1 fruit fly cellular context compared by ENCODE assay signal in genomic region chr3L:9431848-9432623, dm6.
TF ChIP-seq lines count a peak whose summit lies in the region.

No protein-coding gene starts in this region.

TF ChIP-seq in whole organism, embryonic, 481 proteins besides CTCF, POLR2A, EP300 and RAD21 (continued from another document):
- TF ChIP-seq CrebB (tag; optimal IDR thresholded peaks at IDR 0.05; lab: Kevin White, UChicago) (no peak), NFAT (GFP tag; IDR thresholded peaks at IDR 0.05; lab: Robert Waterston, UW) (peak; percentile 35; the same call in 1 of the 2 replicates), CG17829 (tag; optimal IDR thresholded peaks at IDR 0.05; lab: Kevin White, UChicago) (no peak), CG2199 (GFP tag; IDR thresholded peaks at IDR 0.05; lab: Robert Waterston, UW) (peak; percentile 64; the same call in 2 of the 3 replicates), D19B (GFP tag; optimal IDR thresholded peaks at IDR 0.05; lab: Kevin White, UChicago) (peak; percentile 55), sr (GFP tag; IDR thresholded peaks at IDR 0.05; lab: Robert Waterston, UW) (peak; percentile 91), ara (GFP tag; IDR thresholded peaks at IDR 0.05; lab: Robert Waterston, UW) (0 out of 2 replicates have a peak, but pooled peaks have one; percentile 23), CG9817 (tag; optimal IDR thresholded peaks at IDR 0.05; lab: Kevin White, UChicago) (no peak), Chrac-16 (GFP tag; optimal IDR thresholded peaks at IDR 0.05; lab: Kevin White, UChicago) (no peak), run (tag; optimal IDR thresholded peaks at IDR 0.05; lab: Kevin White, UChicago) (no peak), CG11723 (GFP tag; optimal IDR thresholded peaks at IDR 0.05; lab: Kevin White, UChicago) (no peak), Ets65A (GFP tag; lab: Kevin White, UChicago) (no peak), Rfx (GFP tag; IDR thresholded peaks at IDR 0.05; lab: Robert Waterston, UW) (no peak), Med (GFP tag; lab: Kevin White, UChicago) (peak; percentile 59), Antp (GFP tag; optimal IDR thresholded peaks at IDR 0.05; lab: Kevin White, UChicago) (no peak), CG1832 (GFP tag; optimal IDR thresholded peaks at IDR 0.05; lab: Kevin White, UChicago) (no peak), D19A (tag; optimal IDR thresholded peaks at IDR 0.05; lab: Kevin White, UChicago) (peak; percentile 9), Ada2b (GFP tag; IDR thresholded peaks at IDR 0.05; lab: Robert Waterston, UW) (no peak), bab2 (GFP tag; optimal IDR thresholded peaks at IDR 0.05; lab: Kevin White, UChicago) (no peak), CG6813 (GFP tag; optimal IDR thresholded peaks at IDR 0.05; lab: Kevin White, UChicago) (no peak), CG12744 (GFP tag; optimal IDR thresholded peaks at IDR 0.05; lab: Kevin White, UChicago) (no peak), CG6854 (GFP tag; optimal IDR thresholded peaks at IDR 0.05; lab: Kevin White, UChicago) (no peak), az2 (GFP tag; optimal IDR thresholded peaks at IDR 0.05; lab: Kevin White, UChicago) (no peak), luna (GFP tag; optimal IDR thresholded peaks at IDR 0.05; lab: Kevin White, UChicago) (no peak), CG10959 (GFP tag; IDR thresholded peaks at IDR 0.05; lab: Robert Waterston, UW) (no peak), ac (GFP tag; optimal IDR thresholded peaks at IDR 0.05; lab: Kevin White, UChicago) (no peak), CG11247 (GFP tag; IDR thresholded peaks at IDR 0.05; lab: Robert Waterston, UW) (no peak), Pdp1 (GFP tag; optimal IDR thresholded peaks at IDR 0.05; lab: Kevin White, UChicago) (no peak), sd (tag; optimal IDR thresholded peaks at IDR 0.05; lab: Kevin White, UChicago) (peak; percentile 75), Dll (GFP tag; IDR thresholded peaks at IDR 0.05; lab: Robert Waterston, UW; ENCODE audit: partially characterized antibody) (no peak), pnt (GFP tag; optimal IDR thresholded peaks at IDR 0.05; lab: Kevin White, UChicago) (no peak), inv (GFP tag; IDR thresholded peaks at IDR 0.05; lab: Robert Waterston, UW; ENCODE audit: partially characterized antibody) (no peak), CG31224 (GFP tag; IDR thresholded peaks at IDR 0.05; lab: Robert Waterston, UW) (no peak), CG3163 (GFP tag; optimal IDR thresholded peaks at IDR 0.05; lab: Kevin White, UChicago) (no peak), Dip2 (GFP tag; IDR thresholded peaks at IDR 0.05; lab: Robert Waterston, UW) (no peak), CG33557 (GFP tag; optimal IDR thresholded peaks at IDR 0.05; lab: Kevin White, UChicago) (no peak), gcm2 (GFP tag; optimal IDR thresholded peaks at IDR 0.05; lab: Kevin White, UChicago) (no peak), CG10431 (GFP tag; optimal IDR thresholded peaks at IDR 0.05; lab: Kevin White, UChicago) (no peak), jumu (GFP tag; optimal IDR thresholded peaks at IDR 0.05; lab: Kevin White, UChicago) (no peak), CG42726 (GFP tag; IDR thresholded peaks at IDR 0.05; lab: Robert Waterston, UW; ENCODE audit: partially characterized antibody) (0 out of 2 replicates have a peak, but pooled peaks have one; percentile 21), insv (GFP tag; optimal IDR thresholded peaks at IDR 0.05; lab: Kevin White, UChicago) (no peak), CG14441 (GFP tag; IDR thresholded peaks at IDR 0.05; lab: Robert Waterston, UW) (no peak), CG11398 (GFP tag; optimal IDR thresholded peaks at IDR 0.05; lab: Kevin White, UChicago) (no peak), bsh (GFP tag; optimal IDR thresholded peaks at IDR 0.05; lab: Kevin White, UChicago) (no peak), kni (GFP tag; optimal IDR thresholded peaks at IDR 0.05; lab: Kevin White, UChicago) (no peak), chn (GFP tag; optimal IDR thresholded peaks at IDR 0.05; lab: Kevin White, UChicago) (no peak), Sin3A (optimal IDR thresholded peaks at IDR 0.05; lab: Kevin White, UChicago) (no peak), CG32767 (GFP tag; IDR thresholded peaks at IDR 0.05; lab: Robert Waterston, UW) (0 out of 2 replicates have a peak, but pooled peaks have one; percentile 13), CG43689 (GFP tag; IDR thresholded peaks at IDR 0.05; lab: Robert Waterston, UW) (no peak), gro (GFP tag; optimal IDR thresholded peaks at IDR 0.05; lab: Kevin White, UChicago) (no peak), odd (GFP tag; optimal IDR thresholded peaks at IDR 0.05; lab: Kevin White, UChicago) (no peak), Ptx1 (GFP tag; IDR thresholded peaks at IDR 0.05; lab: Robert Waterston, UW) (no peak), CG3847 (GFP tag; IDR thresholded peaks at IDR 0.05; lab: Robert Waterston, UW) (no peak), Dbx (GFP tag; IDR thresholded peaks at IDR 0.05; lab: Robert Waterston, UW) (no peak), CG6765 (GFP tag; optimal IDR thresholded peaks at IDR 0.05; lab: Kevin White, UChicago) (no peak), corto (GFP tag; optimal IDR thresholded peaks at IDR 0.05; lab: Kevin White, UChicago) (no peak), CoRest (tag; optimal IDR thresholded peaks at IDR 0.05; lab: Kevin White, UChicago) (no peak), row (GFP tag; IDR thresholded peaks at IDR 0.05; lab: Robert Waterston, UW) (0 out of 3 replicates have a peak, but pooled peaks have one; percentile 37), CG2889 (GFP tag; IDR thresholded peaks at IDR 0.05; lab: Robert Waterston, UW) (no peak), HLH54F (GFP tag; optimal IDR thresholded peaks at IDR 0.05; lab: Kevin White, UChicago) (no peak)
TF ChIP-seq in whole organism, embryonic: peak in this region for 17.
